Worm (Caenorhabditis elegans): ENCODE measurements around the gene flp-16.
A peak's percentile ranks its signal among the peaks of the same experiment; 100 is the strongest.

Gene flp-16

DNA sequence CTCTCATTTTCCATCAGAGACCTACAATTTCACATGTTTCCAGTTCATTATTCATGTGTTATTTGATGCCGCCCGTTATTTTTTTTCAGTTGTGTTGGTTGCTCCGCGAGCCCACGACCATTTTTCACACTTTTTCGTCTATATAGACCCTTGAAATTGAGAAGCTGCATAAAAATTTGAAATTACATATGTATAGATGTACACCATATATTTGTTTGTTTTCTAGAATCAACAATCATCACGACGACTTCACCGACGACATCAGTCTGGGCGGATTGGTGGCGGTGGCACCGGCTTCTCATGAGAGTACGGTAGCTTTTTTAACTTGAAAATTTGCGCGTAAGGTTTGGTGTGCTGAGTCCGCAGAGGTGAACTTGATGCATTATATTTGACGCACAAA lies 35.7 kb downstream of the flp-16 start, which contains the start of gene Y48C3A.5:
Gene Y48C3A.5 (plus strand): TSS at position 301 of the 400 bp plus-strand sequence.
- no peak for TF ChIP-seq ztf-11 (tag; optimal IDR thresholded peaks at IDR 0.05)
- TF ChIP-seq lin-15B (tag; optimal IDR thresholded peaks at IDR 0.05), result no peak
- TF ChIP-seq nhr-76 (tag; optimal IDR thresholded peaks at IDR 0.05), result no peak
- TF ChIP-seq nhr-28 (tag; optimal IDR thresholded peaks at IDR 0.05), result no peak
- no peak for TF ChIP-seq nhr-67 (tag; optimal IDR thresholded peaks at IDR 0.05)
- no peak for TF ChIP-seq nhr-23 (tag; optimal IDR thresholded peaks at IDR 0.05)
- no peak for TF ChIP-seq pqm-1 (tag; optimal IDR thresholded peaks at IDR 0.05)
- TF ChIP-seq sea-2 (GFP tag; optimal IDR thresholded peaks at IDR 0.05), result no peak
- TF ChIP-seq nhr-25 (tag; optimal IDR thresholded peaks at IDR 0.05), result no peak
- TF ChIP-seq nhr-43 (tag; optimal IDR thresholded peaks at IDR 0.05; ENCODE audit: poor library complexity, severe bottlenecking), result no peak
- no peak for TF ChIP-seq ztf-4 (tag; optimal IDR thresholded peaks at IDR 0.05)
- TF ChIP-seq fkh-2 (tag; optimal IDR thresholded peaks at IDR 0.05), result no peak
- no peak for TF ChIP-seq elt-1 (tag; optimal IDR thresholded peaks at IDR 0.05)
- TF ChIP-seq snpc-4 (tag; optimal IDR thresholded peaks at IDR 0.05), result no peak
- no peak for TF ChIP-seq mml-1 (tag; optimal IDR thresholded peaks at IDR 0.05)
- no peak for TF ChIP-seq ceh-9 (tag; optimal IDR thresholded peaks at IDR 0.05)
- TF ChIP-seq elt-3 (tag; optimal IDR thresholded peaks at IDR 0.05), result no peak
- TF ChIP-seq unc-39 (tag; optimal IDR thresholded peaks at IDR 0.05), result no peak
- no peak for TF ChIP-seq ama-1 (optimal IDR thresholded peaks at IDR 0.05)

DNA sequence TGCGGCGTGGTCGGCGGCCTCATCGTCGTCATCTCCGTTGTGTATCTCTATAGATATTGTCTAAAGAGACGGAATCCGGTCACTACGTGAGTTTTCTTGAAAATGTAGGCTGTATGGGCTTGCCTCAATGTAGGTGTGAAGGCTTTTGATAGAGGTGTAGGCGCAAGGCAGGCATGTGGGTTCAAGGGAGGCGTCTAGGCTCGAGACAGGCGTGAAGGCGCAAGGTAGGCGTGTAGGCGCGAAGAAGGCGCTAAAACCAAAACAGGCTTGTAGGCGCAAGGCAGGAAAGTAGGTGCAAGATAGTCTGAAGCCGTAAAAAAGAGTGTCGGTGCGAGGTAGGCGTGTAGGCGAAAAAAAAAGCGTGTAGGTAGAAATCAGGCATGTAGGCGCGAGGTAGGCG lies 43.1 kb downstream of the flp-16 start:
- TF ChIP-seq elt-3 (tag; optimal IDR thresholded peaks at IDR 0.05), result no peak
- TF ChIP-seq zag-1 (tag; optimal IDR thresholded peaks at IDR 0.05), result no peak

DNA sequence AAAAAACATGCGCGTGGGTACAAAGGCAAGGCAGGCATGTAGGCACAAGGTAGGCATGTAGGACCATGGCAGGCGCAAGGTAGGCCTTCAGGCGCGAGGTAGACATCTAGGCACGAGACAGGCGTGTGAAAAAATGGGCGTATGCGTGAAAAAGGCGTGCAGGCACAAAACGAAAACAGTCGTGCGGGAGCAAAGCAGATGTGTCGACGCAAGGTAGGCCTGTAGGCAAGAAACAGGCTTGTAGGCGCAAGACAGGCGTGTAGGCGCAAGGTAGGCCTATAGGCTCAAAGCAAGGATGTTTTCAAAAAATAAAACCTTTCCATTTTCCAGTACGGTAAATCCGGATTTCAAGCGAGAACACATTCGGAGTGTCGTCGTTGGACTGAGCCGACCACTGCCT lies 43.6 kb downstream of the flp-16 start:
- TF ChIP-seq ZK546.5 (tag; optimal IDR thresholded peaks at IDR 0.05), result no peak
- TF ChIP-seq R02D3.7 (tag; optimal IDR thresholded peaks at IDR 0.05), result no peak
- no peak for TF ChIP-seq ceh-9 (tag; optimal IDR thresholded peaks at IDR 0.05)
- no peak for TF ChIP-seq nhr-12 (tag; optimal IDR thresholded peaks at IDR 0.05)
- TF ChIP-seq lin-15B (tag; optimal IDR thresholded peaks at IDR 0.05), result no peak
- TF ChIP-seq lin-39 (tag; optimal IDR thresholded peaks at IDR 0.05), result no peak
- TF ChIP-seq snpc-4 (tag; optimal IDR thresholded peaks at IDR 0.05), result no peak
- TF ChIP-seq nhr-25 (tag; optimal IDR thresholded peaks at IDR 0.05), result no peak
- TF ChIP-seq tbx-2 (tag; optimal IDR thresholded peaks at IDR 0.05), result no peak
- TF ChIP-seq hmg-11 (tag; optimal IDR thresholded peaks at IDR 0.05), result no peak
- TF ChIP-seq elt-1 (tag; optimal IDR thresholded peaks at IDR 0.05), result no peak
- TF ChIP-seq ceh-28 (tag; optimal IDR thresholded peaks at IDR 0.05), result no peak
- TF ChIP-seq nhr-67 (tag; optimal IDR thresholded peaks at IDR 0.05), result no peak
- no peak for TF ChIP-seq elt-2 (tag; optimal IDR thresholded peaks at IDR 0.05)
- no peak for TF ChIP-seq mdl-1 (tag; optimal IDR thresholded peaks at IDR 0.05)
- TF ChIP-seq ztf-11 (tag; optimal IDR thresholded peaks at IDR 0.05), result no peak

DNA sequence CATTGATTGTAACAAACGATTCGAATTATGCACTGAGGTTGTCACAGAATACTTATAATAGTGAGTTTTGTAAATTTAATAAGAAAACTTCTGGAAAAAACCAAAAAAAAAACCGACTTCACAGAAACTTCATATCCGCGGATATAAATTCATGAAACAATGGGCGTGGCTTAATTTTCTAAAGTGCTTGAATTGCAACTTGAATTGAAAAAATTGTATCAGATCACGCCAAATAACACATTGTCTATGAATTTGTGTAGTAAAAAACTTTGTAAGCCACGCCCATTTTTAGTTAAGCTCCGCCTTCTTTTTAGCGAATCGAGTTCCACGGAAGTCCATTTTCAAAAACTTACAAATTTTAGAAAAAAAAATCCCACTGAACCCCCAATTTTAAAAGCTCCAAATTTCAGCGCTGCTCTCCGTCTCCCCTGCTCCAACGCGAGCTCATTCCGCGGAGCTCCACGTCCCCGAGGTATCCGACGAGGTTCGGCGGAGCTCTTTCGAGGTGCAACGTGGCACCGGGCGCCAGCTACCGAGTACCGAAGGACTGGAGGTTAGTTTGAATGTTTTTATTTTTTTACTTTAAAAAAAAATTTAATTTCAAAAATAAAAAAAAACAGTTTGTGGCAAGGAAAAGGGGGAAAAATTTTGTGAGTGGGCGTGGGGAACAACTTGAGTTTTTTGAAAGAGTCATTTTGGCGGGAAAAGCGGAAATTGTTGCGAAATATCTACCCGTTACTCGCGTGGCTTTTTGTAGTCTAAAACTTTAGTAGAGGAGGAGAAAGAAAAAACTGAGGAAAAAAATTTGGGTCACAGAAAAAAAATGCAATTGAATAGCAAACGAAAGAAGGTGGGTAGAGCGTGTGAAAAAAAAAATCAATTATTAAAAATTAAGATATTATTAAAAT lies 44.4 kb downstream of the flp-16 start:
- no peak for TF ChIP-seq nhr-237 (tag; optimal IDR thresholded peaks at IDR 0.05)
- TF ChIP-seq fkh-10 (GFP tag; optimal IDR thresholded peaks at IDR 0.05), result no peak
- TF ChIP-seq lsy-12 (tag; optimal IDR thresholded peaks at IDR 0.05), result peak; percentile 2
- TF ChIP-seq lin-15B (tag; optimal IDR thresholded peaks at IDR 0.05), result no peak

DNA sequence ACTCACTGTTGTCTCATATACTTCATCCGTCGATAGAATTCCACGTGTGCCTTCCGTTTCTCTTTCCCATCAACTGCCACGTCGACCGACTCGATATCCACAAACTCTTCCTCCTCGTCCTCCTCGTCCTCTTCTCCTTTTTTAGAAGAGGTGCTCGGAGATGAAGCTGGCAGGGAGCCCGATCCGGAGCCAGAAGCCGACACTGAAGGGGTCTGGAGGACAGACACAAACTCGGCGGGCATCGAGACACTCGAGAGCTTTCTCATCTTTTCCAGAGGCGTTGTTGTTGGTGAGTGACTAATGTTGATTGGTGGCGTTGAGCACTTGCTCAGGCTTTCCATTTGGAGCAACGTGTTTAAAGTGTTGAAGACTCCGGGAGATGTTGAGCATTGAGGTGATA lies 47.5 kb downstream of the flp-16 start:
- TF ChIP-seq skn-1 (tag; optimal IDR thresholded peaks at IDR 0.05), result no peak
- TF ChIP-seq pha-4 (tag; optimal IDR thresholded peaks at IDR 0.05), result no peak
- no peak for TF ChIP-seq ztf-4 (tag; optimal IDR thresholded peaks at IDR 0.05)

Data from whole organism, L3 larva.